Fruit fly (Drosophila melanogaster): ENCODE measurements around the gene Aef1.

DNA sequence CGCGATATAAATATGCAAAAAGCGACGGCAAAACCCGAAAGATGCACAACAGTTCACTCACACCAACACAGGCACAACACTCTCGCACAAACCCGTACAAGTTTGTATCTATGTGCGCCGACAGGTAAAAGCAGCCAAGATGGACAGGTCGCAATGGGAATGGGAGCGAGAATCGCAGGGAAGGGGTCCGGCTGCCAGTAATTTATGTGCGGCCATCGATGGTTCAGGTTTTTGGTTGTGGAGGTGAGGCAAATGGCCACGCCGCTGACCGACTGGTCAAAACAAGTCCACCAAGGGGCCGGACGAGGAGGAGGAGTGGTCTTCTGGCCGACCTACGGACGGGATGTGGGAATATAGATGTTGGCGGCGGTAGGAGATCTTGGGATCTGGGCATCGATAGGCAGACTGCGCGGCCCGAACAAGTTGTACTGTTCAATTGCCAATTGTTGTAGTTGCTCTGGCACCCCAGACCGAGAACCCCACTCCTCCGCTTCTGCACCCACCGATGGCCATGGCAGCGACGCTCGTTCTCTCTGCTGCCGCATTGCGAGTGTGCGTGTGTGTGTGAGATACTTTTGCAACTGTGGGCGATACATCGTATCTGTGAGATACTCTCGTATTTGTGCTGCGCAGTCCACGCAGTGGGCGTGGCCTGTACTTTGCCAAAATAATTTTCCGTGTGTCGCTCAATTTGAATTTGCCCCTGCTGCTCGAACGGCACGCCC is 27.1 kb downstream of the Aef1 start:
- TF ChIP-seq HLH106 (tag; optimal IDR thresholded peaks at IDR 0.05), result no peak
- TF ChIP-seq tai (GFP tag; optimal IDR thresholded peaks at IDR 0.05), result no peak
- no peak for TF ChIP-seq br (GFP tag; optimal IDR thresholded peaks at IDR 0.05)
- no peak for TF ChIP-seq OdsH (GFP tag; optimal IDR thresholded peaks at IDR 0.05)
- TF ChIP-seq Abd-B (GFP tag; optimal IDR thresholded peaks at IDR 0.05), result no peak
- TF ChIP-seq Vsx2 (GFP tag; optimal IDR thresholded peaks at IDR 0.05; ENCODE audit: partially characterized antibody), result peak; percentile 50
